Worm (Caenorhabditis elegans) whole organism, young adult: ENCODE data around the gene acdh-7.

Experiments
- B0336.3 ChIP-seq: fragments of 200-800 bp; sonication (Bioruptor generic); IDR thresholded peaks from 2 replicates; pipeline ENCODE4 v1.3.6; 2022; ENCODE audit warnings: missing genetic modification characterization, missing compliant biosample characterization
- ceh-91 ChIP-seq: fragments of 200-800 bp; sonication (Bioruptor generic); IDR thresholded peaks from 2 replicates; pipeline ENCODE4 v1.3.6; 2022; ENCODE audit warnings: missing genetic modification reagents, missing genetic modification characterization, missing compliant biosample characterization

ce11 chrX:17211513-17211912 lies 5.4 kb downstream of the acdh-7 start:
- TF ChIP-seq ceh-91 (GFP tag; lab: Robert Waterston, UW) (no peak), B0336.3 (GFP tag; lab: Robert Waterston, UW) (no peak)
